Worm (Caenorhabditis elegans) whole organism, young adult: ENCODE results near the gene B0212.3.

Experiments
- B0019.2 ChIP-seq: fragments of 200-800 bp; sonication (Bioruptor generic); conservative IDR thresholded peaks from 2 replicates; pipeline ENCODE4 v1.3.6; 2022; ENCODE audit warnings: missing genetic modification reagents, missing genetic modification characterization, missing compliant biosample characterization
- B0261.1 ChIP-seq: sonication (generic microtip); optimal IDR thresholded peaks from 2 replicates; lab custom pipeline; 2016; ENCODE audit warnings: mild to moderate bottlenecking, missing genetic modification characterization, moderate library complexity, missing compliant biosample characterization
- F23B12.7 ChIP-seq: sonication (generic microtip); optimal IDR thresholded peaks from 2 replicates; lab custom pipeline; 2017; ENCODE audit warnings: missing genetic modification characterization, mild to moderate bottlenecking, missing compliant biosample characterization, antibody characterized with exemption, moderate library complexity; ENCODE audit not compliant: insufficient read depth
- F33H1.4 ChIP-seq: fragments of 200-800 bp; sonication (Bioruptor generic); IDR thresholded peaks from 2 replicates; pipeline ENCODE4 v1.3.6; 2022; ENCODE audit warnings: missing genetic modification reagents, missing genetic modification characterization, missing compliant biosample characterization
- F52B5.7 ChIP-seq: sonication (generic microtip); optimal IDR thresholded peaks from 2 replicates; lab custom pipeline; 2016; ENCODE audit warnings: mild to moderate bottlenecking, missing genetic modification characterization, missing compliant biosample characterization
- F55B11.4 ChIP-seq: sonication (generic microtip); optimal IDR thresholded peaks from 2 replicates; lab custom pipeline; 2016; ENCODE audit warnings: missing compliant biosample characterization, missing genetic modification characterization, borderline replicate concordance; ENCODE audit not compliant: insufficient read depth
- F57A8.1 ChIP-seq: fragments of 200-800 bp; sonication (Bioruptor generic); optimal IDR thresholded peaks from 2 replicates; lab custom pipeline; 2018; ENCODE audit warnings: mild to moderate bottlenecking, missing genetic modification characterization, moderate library complexity, missing compliant biosample characterization
- T07F8.4 ChIP-seq: sonication (generic microtip); optimal IDR thresholded peaks from 2 replicates; lab custom pipeline; 2016; ENCODE audit warnings: mild to moderate bottlenecking, missing genetic modification characterization, moderate library complexity, missing compliant biosample characterization
- Y53G8AR.9 ChIP-seq: fragments of 200-800 bp; sonication (Bioruptor generic); conservative IDR thresholded peaks from 2 replicates; pipeline ENCODE4 v1.3.6; 2022; ENCODE audit warnings: missing genetic modification reagents, missing genetic modification characterization, missing compliant biosample characterization
- Y67H2A.10 ChIP-seq: fragments of 200-800 bp; sonication (Bioruptor generic); conservative IDR thresholded peaks from 2 replicates; pipeline ENCODE4 v1.3.6; 2022; ENCODE audit warnings: missing genetic modification reagents, missing genetic modification characterization, missing compliant biosample characterization
- ZK185.1 ChIP-seq: sonication (generic microtip); optimal IDR thresholded peaks from 2 replicates; lab custom pipeline; 2016; ENCODE audit warnings: mild to moderate bottlenecking, missing genetic modification characterization, missing compliant biosample characterization; ENCODE audit not compliant: poor library complexity, severe bottlenecking
- ama-1 ChIP-seq, 3 experiments: fragments of 150-350 bp in 1 of 3; sonication (generic microtip) in 2 of 3; optimal IDR thresholded peaks; 2 replicates each; lab custom pipeline; 2014 to 2018; ENCODE audit warnings: missing biosample characterization in 2 of 3, missing genetic modification characterization in 2 of 3, missing genetic modification reagents in 2 of 3
- aptf-2 ChIP-seq: fragments of 200-800 bp; sonication (Bioruptor generic); conservative IDR thresholded peaks from 2 replicates; pipeline ENCODE4 v1.3.6; 2022; ENCODE audit warnings: missing genetic modification reagents, missing genetic modification characterization, missing compliant biosample characterization
- atf-7 ChIP-seq: sonication (generic microtip); optimal IDR thresholded peaks from 2 replicates; lab custom pipeline; 2017; ENCODE audit warnings: mild to moderate bottlenecking, missing genetic modification characterization, missing compliant biosample characterization
- attf-5 ChIP-seq: fragments of 200-800 bp; sonication (Bioruptor generic); optimal IDR thresholded peaks from 2 replicates; lab custom pipeline; 2018; ENCODE audit warnings: mild to moderate bottlenecking, missing genetic modification characterization, missing compliant biosample characterization
- bed-1 ChIP-seq: fragments of 200-800 bp; sonication (Bioruptor generic); IDR thresholded peaks from 2 replicates; pipeline ENCODE4 v1.3.6; 2022; ENCODE audit warnings: missing genetic modification reagents, missing genetic modification characterization, missing compliant biosample characterization
- bed-2 ChIP-seq: fragments of 200-800 bp; sonication (Bioruptor generic); IDR thresholded peaks from 2 replicates; pipeline ENCODE4 v1.3.6; 2022; ENCODE audit warnings: missing genetic modification reagents, missing genetic modification characterization, missing compliant biosample characterization
- ceh-100 ChIP-seq: fragments of 200-800 bp; sonication (Bioruptor generic); IDR thresholded peaks from 2 replicates; pipeline ENCODE4 v1.3.6; 2022; ENCODE audit warnings: missing genetic modification reagents, missing genetic modification characterization, missing compliant biosample characterization
- ceh-58 ChIP-seq: fragments of 200-800 bp; sonication (Bioruptor generic); IDR thresholded peaks from 2 replicates; pipeline ENCODE4 v1.3.6; 2022; ENCODE audit warnings: missing genetic modification characterization, missing compliant biosample characterization
- die-1 ChIP-seq: sonication (generic microtip); optimal IDR thresholded peaks from 2 replicates; lab custom pipeline; 2016; ENCODE audit warnings: missing genotype, mild to moderate bottlenecking, missing genetic modification characterization, missing compliant biosample characterization
- egl-18 ChIP-seq: fragments of 200-800 bp; sonication (Bioruptor generic); IDR thresholded peaks from 2 replicates; pipeline ENCODE4 v1.3.6; 2022; ENCODE audit warnings: missing genetic modification reagents, missing genetic modification characterization, missing compliant biosample characterization
- egl-44 ChIP-seq: fragments of 200-800 bp; sonication (Bioruptor generic); IDR thresholded peaks from 2 replicates; pipeline ENCODE4 v1.3.6; 2022; ENCODE audit warnings: missing genetic modification reagents, missing genetic modification characterization, missing compliant biosample characterization
- ekl-4 ChIP-seq: fragments of 200-800 bp; sonication (Bioruptor generic); IDR thresholded peaks from 2 replicates; pipeline ENCODE4 v1.3.6; 2022; ENCODE audit warnings: missing genetic modification reagents, missing genetic modification characterization, missing compliant biosample characterization
- hmg-20 ChIP-seq: fragments of 200-800 bp; sonication (Bioruptor generic); IDR thresholded peaks from 2 replicates; pipeline ENCODE4 v1.3.6; 2022; ENCODE audit warnings: missing genetic modification reagents, missing genetic modification characterization, missing compliant biosample characterization
- hrde-1 ChIP-seq: sonication (generic microtip); optimal IDR thresholded peaks from 2 replicates; lab custom pipeline; 2016; ENCODE audit warnings: missing genetic modification characterization, mild to moderate bottlenecking, missing compliant biosample characterization, moderate library complexity, missing genotype, missing genetic modification reagents, borderline replicate concordance
- hsf-1 ChIP-seq: fragments of 200-800 bp; sonication (Bioruptor generic); IDR thresholded peaks from 2 replicates; pipeline ENCODE4 v1.3.6; 2022; ENCODE audit warnings: missing genetic modification reagents, missing genetic modification characterization, missing compliant biosample characterization
- lag-1 ChIP-seq: fragments of 200-800 bp; sonication (Bioruptor generic); IDR thresholded peaks from 2 replicates; pipeline ENCODE4 v1.3.6; 2022; ENCODE audit warnings: missing genetic modification reagents, missing genetic modification characterization, missing compliant biosample characterization
- let-607 ChIP-seq, 2 experiments: fragments of 200-800 bp in 1 of 2; sonication (Bioruptor generic) in 1 of 2; sonication (generic microtip) in 1 of 2; optimal IDR thresholded peaks; 2 replicates each; lab custom pipeline; 2016 to 2018; ENCODE audit warnings: mild to moderate bottlenecking in 2 of 2, missing compliant biosample characterization in 2 of 2, missing genetic modification characterization in 2 of 2, moderate library complexity in 2 of 2, missing genotype in 1 of 2
- lin-35 ChIP-seq, 3 experiments: fragments of 150-350 bp in 2 of 3; sonication (generic microtip) in 1 of 3; optimal IDR thresholded peaks; 2 replicates each; lab custom pipeline; 2014 to 2018; ENCODE audit warnings: missing biosample characterization in 3 of 3, missing genetic modification characterization in 3 of 3, missing genetic modification reagents in 3 of 3
- lin-40 ChIP-seq: sonication (generic microtip); optimal IDR thresholded peaks from 2 replicates; lab custom pipeline; 2016; ENCODE audit warnings: missing genetic modification characterization, mild to moderate bottlenecking, missing compliant biosample characterization, missing genotype, missing genetic modification reagents
- lin-54 ChIP-seq: fragments of 200-800 bp; sonication (Bioruptor generic); optimal IDR thresholded peaks from 2 replicates; lab custom pipeline; 2018; ENCODE audit warnings: mild to moderate bottlenecking, missing genetic modification characterization, missing compliant biosample characterization
- lsl-1 ChIP-seq: fragments of 200-800 bp; sonication (Bioruptor generic); optimal IDR thresholded peaks from 2 replicates; lab custom pipeline; 2018; ENCODE audit warnings: mild to moderate bottlenecking, missing genetic modification characterization, moderate library complexity, missing compliant biosample characterization
- lsy-27 ChIP-seq: sonication (generic microtip); optimal IDR thresholded peaks from 2 replicates; lab custom pipeline; 2017; ENCODE audit warnings: missing genetic modification characterization, mild to moderate bottlenecking, missing compliant biosample characterization, antibody characterized with exemption, missing genotype, borderline replicate concordance; ENCODE audit not compliant: insufficient read depth
- madf-3 ChIP-seq: fragments of 200-800 bp; sonication (Bioruptor generic); IDR thresholded peaks from 2 replicates; pipeline ENCODE4 v1.3.6; 2022; ENCODE audit warnings: missing genetic modification reagents, missing genetic modification characterization, missing compliant biosample characterization
- mel-28 ChIP-seq: sonication (generic microtip); optimal IDR thresholded peaks from 2 replicates; lab custom pipeline; 2016; ENCODE audit warnings: borderline replicate concordance, mild to moderate bottlenecking, missing genetic modification characterization, missing compliant biosample characterization
- mes-4 ChIP-seq: sonication (generic microtip); optimal IDR thresholded peaks from 2 replicates; lab custom pipeline; 2016; ENCODE audit warnings: missing genotype, missing genetic modification characterization, missing compliant biosample characterization
- nfyb-1 ChIP-seq: fragments of 200-800 bp; sonication (Bioruptor generic); IDR thresholded peaks from 2 replicates; pipeline ENCODE4 v1.3.6; 2022; ENCODE audit warnings: missing genetic modification reagents, missing genetic modification characterization, missing compliant biosample characterization
- nhr-179 ChIP-seq: sonication (generic microtip); optimal IDR thresholded peaks from 2 replicates; lab custom pipeline; 2016; ENCODE audit warnings: mild to moderate bottlenecking, missing genetic modification characterization, missing compliant biosample characterization
- nhr-90 ChIP-seq: sonication (generic microtip); optimal IDR thresholded peaks from 2 replicates; lab custom pipeline; 2016; ENCODE audit warnings: missing genotype, mild to moderate bottlenecking, missing genetic modification characterization, missing compliant biosample characterization
- pbrm-1 ChIP-seq: fragments of 200-800 bp; sonication (Bioruptor generic); IDR thresholded peaks from 2 replicates; pipeline ENCODE4 v1.3.6; 2022; ENCODE audit warnings: missing genetic modification reagents, missing genetic modification characterization, missing compliant biosample characterization
- snpc-4 ChIP-seq, 5 experiments: fragments of 150-350 bp in 1 of 5; sonication (generic microtip) in 4 of 5; optimal IDR thresholded peaks; 2 replicates each; lab custom pipeline; 2014 to 2018; ENCODE audit warnings: missing genetic modification characterization in 5 of 5, missing biosample characterization in 3 of 5, antibody characterized with exemption in 2 of 5, mild to moderate bottlenecking in 2 of 5, missing compliant biosample characterization in 2 of 5, missing genotype in 2 of 5, moderate library complexity in 2 of 5, missing genetic modification reagents in 1 of 5
- tbx-9 ChIP-seq: sonication (generic microtip); optimal IDR thresholded peaks from 2 replicates; lab custom pipeline; 2016; ENCODE audit warnings: borderline replicate concordance, missing genetic modification characterization, inconsistent platforms, missing compliant biosample characterization
- xnd-1 ChIP-seq: sonication (generic microtip); optimal IDR thresholded peaks from 2 replicates; lab custom pipeline; 2016; ENCODE audit warnings: missing genotype, missing genetic modification reagents, missing genetic modification characterization, missing compliant biosample characterization
- zim-3 ChIP-seq: sonication (generic microtip); optimal IDR thresholded peaks from 2 replicates; lab custom pipeline; 2017; ENCODE audit warnings: mild to moderate bottlenecking, missing genetic modification characterization, moderate library complexity, missing compliant biosample characterization
- ztf-22 ChIP-seq: fragments of 200-800 bp; sonication (Bioruptor generic); optimal IDR thresholded peaks from 2 replicates; lab custom pipeline; 2018; ENCODE audit warnings: mild to moderate bottlenecking, missing genetic modification characterization, moderate library complexity, missing compliant biosample characterization

Gene B0212.3

ce11 chrIV:3524584-3525020 is 15.4 kb upstream of the B0212.3 start (continued):
- no peak for TF ChIP-seq mel-28 (tag; lab: Kevin White, UChicago)
- TF ChIP-seq pbrm-1 (GFP tag; lab: Robert Waterston, UW): peak; percentile 71
- peak; percentile 23 for TF ChIP-seq snpc-4 (GFP tag; optimal IDR thresholded peaks at IDR 0.05; lab: Kevin White, UChicago)
- TF ChIP-seq snpc-4 (tag; optimal IDR thresholded peaks at IDR 0.05; lab: Kevin White, UChicago): peak in 3 of 4 experiments; percentile 5 to 82 (median 72)
- peak; percentile 77 for TF ChIP-seq die-1 (tag; lab: Kevin White, UChicago)
- TF ChIP-seq hsf-1 (GFP tag; lab: Robert Waterston, UW): no peak
- TF ChIP-seq nhr-90 (tag; lab: Kevin White, UChicago): peak; percentile 67
- TF ChIP-seq lsl-1 (GFP tag; lab: Kevin White, UChicago): peak; percentile 25
- peak; percentile 79 for TF ChIP-seq ZK185.1 (tag; lab: Kevin White, UChicago)
- TF ChIP-seq Y67H2A.10 (GFP tag; lab: Robert Waterston, UW): no peak
- no peak for TF ChIP-seq hmg-20 (GFP tag; lab: Robert Waterston, UW)
- TF ChIP-seq aptf-2 (GFP tag; lab: Robert Waterston, UW): no peak
- peak; percentile 33 for TF ChIP-seq T07F8.4 (tag; lab: Kevin White, UChicago)
- peak in 1 of 3 experiments; percentile 43 for TF ChIP-seq lin-35 (GFP tag; optimal IDR thresholded peaks at IDR 0.05; lab: Kevin White, UChicago)
- TF ChIP-seq B0019.2 (GFP tag; lab: Robert Waterston, UW): 0 out of 2 replicates have a peak, but pooled peaks have one; percentile 27
- TF ChIP-seq lsy-27 (tag; lab: Kevin White, UChicago): no peak
- TF ChIP-seq nhr-179 (tag; lab: Kevin White, UChicago): no peak
- TF ChIP-seq ztf-22: no peak
- TF ChIP-seq hrde-1 (tag; lab: Kevin White, UChicago): peak; percentile 48
- TF ChIP-seq B0261.1 (tag; lab: Kevin White, UChicago): peak; percentile 81
- TF ChIP-seq zim-3: peak; percentile 57
- 0 out of 2 replicates have a peak, but pooled peaks have one; percentile 46 for TF ChIP-seq madf-3 (GFP tag; lab: Robert Waterston, UW)
- TF ChIP-seq egl-18 (GFP tag; lab: Robert Waterston, UW): no peak
- peak; percentile 51 for TF ChIP-seq lin-40
- peak; percentile 45 for TF ChIP-seq ceh-100
- no peak for TF ChIP-seq tbx-9
- 0 out of 2 replicates have a peak, but pooled peaks have one; percentile 6 for TF ChIP-seq bed-2 (GFP tag; lab: Robert Waterston, UW)
- TF ChIP-seq let-607 (tag; optimal IDR thresholded peaks at IDR 0.05; lab: Kevin White, UChicago): no peak
- peak; percentile 57 for TF ChIP-seq F57A8.1 (GFP tag; lab: Kevin White, UChicago)
- peak; percentile 58 for TF ChIP-seq lin-54 (GFP tag; lab: Kevin White, UChicago)
- TF ChIP-seq ceh-58 (GFP tag; lab: Robert Waterston, UW): no peak
- no peak for TF ChIP-seq ama-1 (optimal IDR thresholded peaks at IDR 0.05; lab: Kevin White, UChicago)
- peak; percentile 4 to 22 for TF ChIP-seq ama-1 (GFP tag; optimal IDR thresholded peaks at IDR 0.05; lab: Kevin White, UChicago)
- no peak for TF ChIP-seq xnd-1 (tag; lab: Kevin White, UChicago)
- peak; percentile 24; the same call in 1 of the 2 replicates for TF ChIP-seq ekl-4
- TF ChIP-seq F23B12.7: peak; percentile 43
- TF ChIP-seq F55B11.4 (tag; lab: Kevin White, UChicago): no peak
- TF ChIP-seq lag-1 (GFP tag; lab: Robert Waterston, UW): no peak
- TF ChIP-seq atf-7 (tag; lab: Kevin White, UChicago): no peak
- peak; percentile 86 for TF ChIP-seq nfyb-1
- peak; percentile 40 for TF ChIP-seq F52B5.7 (tag; lab: Kevin White, UChicago)
- peak; percentile 64; the same call in 1 of the 2 replicates for TF ChIP-seq egl-44
- TF ChIP-seq Y53G8AR.9: no peak
- no peak for TF ChIP-seq mes-4 (tag; lab: Kevin White, UChicago)
- TF ChIP-seq F33H1.4 (GFP tag; lab: Robert Waterston, UW): no peak
- no peak for TF ChIP-seq bed-1 (GFP tag; lab: Robert Waterston, UW)
- TF ChIP-seq attf-5 (GFP tag; lab: Kevin White, UChicago): peak; percentile 68
